Worm (Caenorhabditis elegans) whole organism, L1 larva: Measurements from ENCODE around the gene srw-139.
"Not testable (repeated sequence)": the region's sequence is repeated elsewhere in the genome, so short reads cannot be mapped to it uniquely, and the experiment has no call there.

ENCODE experiments used
- C34B4.2 ChIP-seq: sonication (generic microtip); optimal IDR thresholded peaks from 2 replicates; lab custom pipeline; 2017; ENCODE audit warnings: mild to moderate bottlenecking, missing genetic modification characterization, missing compliant biosample characterization
- lin-15B ChIP-seq: fragments of 150-350 bp; sonication (generic microtip); optimal IDR thresholded peaks from 3 replicates; lab custom pipeline; 2014; ENCODE audit warnings: missing biosample characterization, missing genetic modification characterization
- lin-39 ChIP-seq: fragments of 150-350 bp; optimal IDR thresholded peaks from 2 replicates; lab custom pipeline; 2014; ENCODE audit warnings: missing biosample characterization, missing genetic modification reagents, missing genetic modification characterization
- nhr-90 ChIP-seq: sonication (generic microtip); optimal IDR thresholded peaks from 2 replicates; lab custom pipeline; 2016; ENCODE audit warnings: mild to moderate bottlenecking, missing genetic modification characterization, missing compliant biosample characterization; ENCODE audit not compliant: poor library complexity
- unc-62 ChIP-seq: fragments of 150-350 bp; optimal IDR thresholded peaks from 2 replicates; lab custom pipeline; 2014; ENCODE audit warnings: missing biosample characterization, missing genetic modification reagents, missing genetic modification characterization

- TF ChIP-seq lin-15B (tag; lab: Kevin White, UChicago); unc-62 (GFP tag; lab: Kevin White, UChicago); nhr-90 (tag; lab: Kevin White, UChicago); lin-39 (tag; lab: Kevin White, UChicago); C34B4.2: not testable (repeated sequence)
Measured at ce11 chrV:2955342-2955741, 29.9 kb downstream of the srw-139 start, which contains the start of gene srh-248.
